Worm (Caenorhabditis elegans): ENCODE data around the gene C01G10.5.

- TF ChIP-seq lin-13 (GFP tag; optimal IDR thresholded peaks at IDR 0.05): no peak
- no peak for TF ChIP-seq attf-4 (tag; optimal IDR thresholded peaks at IDR 0.05)
- TF ChIP-seq nhr-237 (tag; optimal IDR thresholded peaks at IDR 0.05): no peak
- no peak for TF ChIP-seq unc-39 (tag; optimal IDR thresholded peaks at IDR 0.05)
- no peak for TF ChIP-seq mxl-2 (GFP tag; conservative IDR thresholded peaks at IDR 0.05)
- no peak for TF ChIP-seq unc-62 (GFP tag; optimal IDR thresholded peaks at IDR 0.05 in 1 of 2)
- no peak for TF ChIP-seq unc-62 (tag; optimal IDR thresholded peaks at IDR 0.05)
- no peak for TF ChIP-seq lsy-2 (tag; optimal IDR thresholded peaks at IDR 0.05)
- TF ChIP-seq ama-1 (optimal IDR thresholded peaks at IDR 0.05): no peak
- TF ChIP-seq lin-15B (tag; optimal IDR thresholded peaks at IDR 0.05): no peak
- no peak for TF ChIP-seq mep-1 (tag; optimal IDR thresholded peaks at IDR 0.05)
- TF ChIP-seq F10B5.3 (tag; optimal IDR thresholded peaks at IDR 0.05): no peak
- no peak for TF ChIP-seq fkh-10 (GFP tag; optimal IDR thresholded peaks at IDR 0.05)
- TF ChIP-seq php-3 (GFP tag; IDR thresholded peaks at IDR 0.05): no peak
These were observed 5.4 kb upstream of the C01G10.5 start, which contains the start of gene srx-78 for ce11 chrV:15094749-15095148.

Measured in whole organism, L4 larva.